Worm (Caenorhabditis elegans): ENCODE results near the gene glb-9.

Gene glb-9

ce11 chrII:7519221-7519620 is at the start of gene glb-9:
TSS of gene glb-9 (minus strand) at chrII:7519321.
- TF ChIP-seq madf-2 (tag; optimal IDR thresholded peaks at IDR 0.05) (no peak), F13H6.1 (tag; optimal IDR thresholded peaks at IDR 0.05) (no peak), fkh-6 (tag; optimal IDR thresholded peaks at IDR 0.05) (no peak), unc-86 (tag; optimal IDR thresholded peaks at IDR 0.05) (no peak), sdc-2 (tag; optimal IDR thresholded peaks at IDR 0.05) (no peak), elt-4 (tag; optimal IDR thresholded peaks at IDR 0.05) (no peak), eyg-1 (tag; optimal IDR thresholded peaks at IDR 0.05) (no peak), unc-55 (GFP tag; optimal IDR thresholded peaks at IDR 0.05) (no peak), pag-3 (tag; optimal IDR thresholded peaks at IDR 0.05; ENCODE audit: borderline replicate concordance) (no peak), ceh-9 (tag; optimal IDR thresholded peaks at IDR 0.05) (no peak), odd-2 (tag; optimal IDR thresholded peaks at IDR 0.05) (no peak), T23F11.4 (GFP tag; optimal IDR thresholded peaks at IDR 0.05) (no peak), lin-11 (tag; optimal IDR thresholded peaks at IDR 0.05) (no peak), pha-4 (tag; optimal IDR thresholded peaks at IDR 0.05) (no peak), ama-1 (optimal IDR thresholded peaks at IDR 0.05) (no peak)

DNA sequence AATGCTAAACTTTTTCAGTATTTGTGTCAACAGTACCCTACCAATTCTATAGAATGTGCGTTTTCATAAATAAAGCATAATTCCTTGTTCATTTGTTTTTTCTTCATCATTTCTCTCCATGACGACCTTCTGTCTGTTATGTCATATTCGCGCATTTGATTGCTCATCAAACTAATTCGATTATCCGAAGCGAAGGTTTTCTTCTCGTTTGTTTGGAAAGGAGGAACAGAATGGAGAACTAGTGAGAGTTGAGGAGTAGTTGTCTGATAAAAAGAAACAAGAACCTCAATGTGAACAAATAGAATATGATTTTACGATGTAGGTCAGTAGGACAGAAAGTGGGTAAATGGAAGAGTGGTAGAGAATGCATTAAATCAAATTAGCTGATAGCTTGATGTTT is 43.5 kb upstream of the glb-9 start:
- TF ChIP-seq ceh-48 (tag; optimal IDR thresholded peaks at IDR 0.05) (no peak), C38D4.7 (GFP tag; optimal IDR thresholded peaks at IDR 0.05) (no peak), npax-4 (tag; optimal IDR thresholded peaks at IDR 0.05) (no peak), ceh-18 (tag; optimal IDR thresholded peaks at IDR 0.05) (no peak), elt-4 (tag; optimal IDR thresholded peaks at IDR 0.05) (no peak), zip-5 (tag; optimal IDR thresholded peaks at IDR 0.05) (no peak), C08G9.2 (tag; optimal IDR thresholded peaks at IDR 0.05) (no peak), ceh-6 (GFP tag; optimal IDR thresholded peaks at IDR 0.05) (no peak), ceh-9 (tag; optimal IDR thresholded peaks at IDR 0.05) (no peak), pag-3 (tag; optimal IDR thresholded peaks at IDR 0.05; ENCODE audit: borderline replicate concordance) (no peak), T23F11.4 (GFP tag; optimal IDR thresholded peaks at IDR 0.05) (no peak), K02D7.2 (tag; optimal IDR thresholded peaks at IDR 0.05) (no peak), pha-4 (tag; optimal IDR thresholded peaks at IDR 0.05) (no peak), ceh-45 (GFP tag; IDR thresholded peaks at IDR 0.05) (no peak), ceh-31 (tag; optimal IDR thresholded peaks at IDR 0.05) (no peak), nhr-11 (tag; optimal IDR thresholded peaks at IDR 0.05) (no peak), unc-86 (tag; optimal IDR thresholded peaks at IDR 0.05) (no peak), sox-2 (GFP tag; IDR thresholded peaks at IDR 0.05) (no peak), ceh-30 (tag; optimal IDR thresholded peaks at IDR 0.05) (no peak)

- TF ChIP-seq ets-4 (tag; optimal IDR thresholded peaks at IDR 0.05) (no peak), K02D7.2 (tag; optimal IDR thresholded peaks at IDR 0.05) (no peak), ahr-1 (tag; optimal IDR thresholded peaks at IDR 0.05) (no peak), hlh-30 (tag; optimal IDR thresholded peaks at IDR 0.05; ENCODE audit: insufficient read depth) (no peak), pros-1 (tag; optimal IDR thresholded peaks at IDR 0.05) (no peak), pax-1 (tag; optimal IDR thresholded peaks at IDR 0.05) (no peak), che-1 (tag; optimal IDR thresholded peaks at IDR 0.05) (no peak), ttx-3 (tag; optimal IDR thresholded peaks at IDR 0.05) (no peak), nhr-232 (tag; optimal IDR thresholded peaks at IDR 0.05) (no peak), unc-55 (GFP tag; optimal IDR thresholded peaks at IDR 0.05) (no peak), lin-11 (tag; optimal IDR thresholded peaks at IDR 0.05) (no peak)
Observed at ce11 chrII:7561494-7561893, 42.4 kb upstream of the glb-9 start, which contains the start of the genes ZK1290.11 and ZK1290.1. TSS of gene ZK1290.11 (minus strand) at chrII:7561594. TSS of gene ZK1290.1 (plus strand) at chrII:7561764.

DNA sequence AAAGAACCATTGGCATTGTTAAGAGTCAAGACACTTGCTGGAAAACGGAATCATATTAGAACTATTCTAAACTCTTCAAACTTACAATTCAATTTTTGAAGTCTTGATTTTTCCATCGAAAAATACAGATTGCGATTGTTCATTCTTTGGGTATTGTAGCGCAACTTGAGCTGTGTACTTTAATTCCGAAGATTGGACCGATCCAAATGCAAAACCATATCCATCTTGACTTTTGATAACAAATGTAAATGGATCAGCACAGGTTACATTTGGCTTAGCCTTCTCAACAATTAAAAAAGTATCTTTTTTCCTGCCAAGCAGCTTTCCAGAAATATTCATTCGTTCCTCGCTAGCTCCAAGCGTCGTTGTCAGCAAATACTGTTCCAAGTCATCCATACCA is 41.7 kb upstream of the glb-9 start:
- TF ChIP-seq unc-42 (tag; optimal IDR thresholded peaks at IDR 0.05) = no peak
- TF ChIP-seq odd-2 (tag; optimal IDR thresholded peaks at IDR 0.05) = no peak
- TF ChIP-seq pha-2 (tag; optimal IDR thresholded peaks at IDR 0.05) = no peak
- TF ChIP-seq elt-4 (tag; optimal IDR thresholded peaks at IDR 0.05) = no peak
- no peak for TF ChIP-seq ceh-19 (GFP tag; optimal IDR thresholded peaks at IDR 0.05)
- no peak for TF ChIP-seq nfya-1 (tag; optimal IDR thresholded peaks at IDR 0.05)
- TF ChIP-seq dve-1 (tag; optimal IDR thresholded peaks at IDR 0.05) = no peak
- TF ChIP-seq Y22D7AL.16 (tag; optimal IDR thresholded peaks at IDR 0.05) = no peak
- TF ChIP-seq ceh-9 (tag; optimal IDR thresholded peaks at IDR 0.05) = no peak
- no peak for TF ChIP-seq ceh-14 (tag; optimal IDR thresholded peaks at IDR 0.05)
